Worm (Caenorhabditis elegans): ENCODE results near the gene D1054.19.

- no peak for TF ChIP-seq K09A11.1 (tag; optimal IDR thresholded peaks at IDR 0.05; ENCODE audit: insufficient read depth)
- TF ChIP-seq nhr-11 (tag; optimal IDR thresholded peaks at IDR 0.05): no peak
- TF ChIP-seq ceh-45 (GFP tag; IDR thresholded peaks at IDR 0.05): no peak
- TF ChIP-seq unc-86 (tag; optimal IDR thresholded peaks at IDR 0.05): no peak
- no peak for TF ChIP-seq mec-3 (tag; optimal IDR thresholded peaks at IDR 0.05; ENCODE audit: borderline replicate concordance)
- no peak for TF ChIP-seq elt-2 (tag; optimal IDR thresholded peaks at IDR 0.05)
- TF ChIP-seq sox-4 (tag; optimal IDR thresholded peaks at IDR 0.05): no peak
- TF ChIP-seq ceh-48 (tag; optimal IDR thresholded peaks at IDR 0.05): no peak
- TF ChIP-seq fkh-10 (GFP tag; optimal IDR thresholded peaks at IDR 0.05): no peak
- TF ChIP-seq ztf-16 (tag; optimal IDR thresholded peaks at IDR 0.05): no peak
- no peak for TF ChIP-seq hlh-15 (tag; optimal IDR thresholded peaks at IDR 0.05)
- TF ChIP-seq nfya-1 (tag; optimal IDR thresholded peaks at IDR 0.05): no peak
- no peak for TF ChIP-seq gmeb-2 (tag; optimal IDR thresholded peaks at IDR 0.05)
- TF ChIP-seq hlh-6 (tag; optimal IDR thresholded peaks at IDR 0.05): no peak
These were observed 26.7 kb upstream of the D1054.19 start for ce11 chrV:10768892-10769291.
